Fruit fly (Drosophila melanogaster) whole organism, prepupa: ENCODE results near the gene Prps.

Experiments
- Blimp-1 ChIP-seq: fragments of 200-800 bp; sonication (Bioruptor generic); optimal IDR thresholded peaks from 3 replicates; lab custom pipeline; 2017; ENCODE audit warnings: missing biosample characterization, missing genetic modification characterization, mild to moderate bottlenecking, moderate library complexity, missing genetic modification reagents
- CG10631 ChIP-seq: fragments of 200-800 bp; sonication (Bioruptor generic); optimal IDR thresholded peaks from 2 replicates; lab custom pipeline; 2016; ENCODE audit warnings: missing biosample characterization, missing genetic modification characterization
- CG11294 ChIP-seq: fragments of 200-800 bp; sonication (Bioruptor generic); IDR thresholded peaks from 2 replicates; pipeline ENCODE4 v1.3.6; 2022; ENCODE audit warnings: missing biosample characterization, missing genetic modification characterization
- CG11902 ChIP-seq: fragments of 200-800 bp; sonication (Bioruptor generic); optimal IDR thresholded peaks from 3 replicates; lab custom pipeline; 2016; ENCODE audit warnings: missing biosample characterization, missing genetic modification characterization
- CG1621 ChIP-seq: fragments of 200-800 bp; sonication (Bioruptor generic); optimal IDR thresholded peaks from 3 replicates; lab custom pipeline; 2018; ENCODE audit warnings: missing biosample characterization, mild to moderate bottlenecking, missing genetic modification characterization
- CG3032 ChIP-seq: fragments of 200-800 bp; optimal IDR thresholded peaks from 2 replicates; lab custom pipeline; 2019; ENCODE audit warnings: missing biosample characterization, mild to moderate bottlenecking, missing genetic modification characterization, moderate library complexity
- CG31627 ChIP-seq: fragments of 200-800 bp; sonication (Bioruptor generic); optimal IDR thresholded peaks from 3 replicates; lab custom pipeline; 2016; ENCODE audit warnings: missing biosample characterization, missing genetic modification characterization
- CG32006 ChIP-seq: fragments of 200-800 bp; sonication (Bioruptor generic); optimal IDR thresholded peaks from 3 replicates; lab custom pipeline; 2017; ENCODE audit warnings: missing biosample characterization, mild to moderate bottlenecking, missing genetic modification characterization
- CG34406 ChIP-seq: fragments of 200-800 bp; sonication (Bioruptor generic); optimal IDR thresholded peaks from 3 replicates; lab custom pipeline; 2016; ENCODE audit warnings: missing biosample characterization, missing genetic modification characterization
- CG3919 ChIP-seq: fragments of 200-800 bp; sonication (Bioruptor generic); optimal IDR thresholded peaks from 3 replicates; lab custom pipeline; 2016; ENCODE audit warnings: missing biosample characterization, missing genetic modification characterization
- CG4318 ChIP-seq: fragments of 200-800 bp; sonication (Bioruptor generic); optimal IDR thresholded peaks from 3 replicates; lab custom pipeline; 2017; ENCODE audit warnings: missing biosample characterization, mild to moderate bottlenecking, missing genetic modification characterization
- CG6163 ChIP-seq: fragments of 200-800 bp; sonication (Bioruptor generic); IDR thresholded peaks from 3 replicates; pipeline ENCODE4 v1.3.6; 2022; ENCODE audit warnings: missing biosample characterization, missing genetic modification characterization
- CG6276 ChIP-seq: fragments of 200-800 bp; sonication (Bioruptor generic); optimal IDR thresholded peaks from 2 replicates; lab custom pipeline; 2017; ENCODE audit warnings: missing biosample characterization, mild to moderate bottlenecking, missing genetic modification characterization
- CG6808 ChIP-seq: fragments of 200-800 bp; sonication (Bioruptor generic); optimal IDR thresholded peaks from 3 replicates; lab custom pipeline; 2017; ENCODE audit warnings: missing biosample characterization, missing genetic modification characterization, mild to moderate bottlenecking, moderate library complexity, missing genetic modification reagents
- CG6854 ChIP-seq: fragments of 200-800 bp; sonication (Bioruptor generic); optimal IDR thresholded peaks from 2 replicates; lab custom pipeline; 2017; ENCODE audit warnings: missing biosample characterization, mild to moderate bottlenecking, missing genetic modification characterization
- CG7368 ChIP-seq: fragments of 200-800 bp; sonication (Bioruptor generic); optimal IDR thresholded peaks from 3 replicates; lab custom pipeline; 2016; ENCODE audit warnings: missing biosample characterization, missing genetic modification characterization
- CG8119 ChIP-seq: fragments of 200-800 bp; sonication (Bioruptor generic); IDR thresholded peaks from 3 replicates; pipeline ENCODE4 v1.3.6; 2022; ENCODE audit warnings: missing biosample characterization, missing genetic modification characterization
- CG8632 ChIP-seq: fragments of 200-800 bp; sonication (Bioruptor generic); optimal IDR thresholded peaks from 3 replicates; lab custom pipeline; 2016; ENCODE audit warnings: missing biosample characterization, missing genetic modification characterization
- CG9139 ChIP-seq: fragments of 200-800 bp; sonication (Bioruptor generic); optimal IDR thresholded peaks from 3 replicates; lab custom pipeline; 2017; ENCODE audit warnings: missing biosample characterization, mild to moderate bottlenecking, missing genetic modification characterization
- Eip75B ChIP-seq: fragments of 200-800 bp; sonication (Bioruptor generic); optimal IDR thresholded peaks from 3 replicates; lab custom pipeline; 2016; ENCODE audit warnings: missing biosample characterization, missing genetic modification characterization
- Eip78C ChIP-seq: fragments of 200-800 bp; sonication (Bioruptor generic); peaks from one replicate; lab custom pipeline; 2016; ENCODE audit warnings: missing biosample characterization, missing genetic modification characterization
- Eip93F ChIP-seq: fragments of 200-800 bp; sonication (Bioruptor generic); optimal IDR thresholded peaks from 2 replicates; lab custom pipeline; 2016; ENCODE audit warnings: missing biosample characterization, mild to moderate bottlenecking, missing genetic modification characterization
- Ets21C ChIP-seq: fragments of 200-800 bp; sonication (Bioruptor generic); optimal IDR thresholded peaks from 3 replicates; lab custom pipeline; 2016; ENCODE audit warnings: missing biosample characterization, missing genetic modification characterization
- Ets96B ChIP-seq: fragments of 200-800 bp; optimal IDR thresholded peaks from 2 replicates; lab custom pipeline; 2019; ENCODE audit warnings: missing biosample characterization, mild to moderate bottlenecking, missing genetic modification characterization, moderate library complexity
- Gug ChIP-seq: fragments of 200-800 bp; sonication (Bioruptor generic); IDR thresholded peaks from 2 replicates; pipeline ENCODE4 v1.3.6; 2022; ENCODE audit warnings: missing biosample characterization, missing genetic modification characterization
- Hr38 ChIP-seq: sonication (Bioruptor generic); optimal IDR thresholded peaks from 2 replicates; lab custom pipeline; 2016; ENCODE audit warnings: missing biosample characterization, missing genetic modification characterization
- Hr39 ChIP-seq: fragments of 200-800 bp; sonication (Bioruptor generic); optimal IDR thresholded peaks from 2 replicates; lab custom pipeline; 2016; ENCODE audit warnings: missing biosample characterization, missing genetic modification characterization
- Hr4 ChIP-seq: fragments of 200-800 bp; sonication (Bioruptor generic); optimal IDR thresholded peaks from 3 replicates; lab custom pipeline; 2016; ENCODE audit warnings: missing biosample characterization, missing genetic modification characterization
- Lpt ChIP-seq: fragments of 200-800 bp; sonication (Bioruptor generic); optimal IDR thresholded peaks from 3 replicates; lab custom pipeline; 2016; ENCODE audit warnings: missing biosample characterization, missing genetic modification characterization
- Met ChIP-seq: fragments of 200-800 bp; sonication (Bioruptor generic); optimal IDR thresholded peaks from 3 replicates; lab custom pipeline; 2016; ENCODE audit warnings: missing biosample characterization, missing genetic modification characterization
- OdsH ChIP-seq: fragments of 200-800 bp; sonication (Bioruptor generic); optimal IDR thresholded peaks from 3 replicates; lab custom pipeline; 2016; ENCODE audit warnings: missing biosample characterization, missing genetic modification characterization
- Smox ChIP-seq: fragments of 200-800 bp; sonication (Bioruptor generic); optimal IDR thresholded peaks from 3 replicates; lab custom pipeline; 2016; ENCODE audit warnings: missing biosample characterization, missing genetic modification characterization
- Sox102F ChIP-seq: fragments of 200-800 bp; sonication (Bioruptor generic); optimal IDR thresholded peaks from 2 replicates; lab custom pipeline; 2016; ENCODE audit warnings: missing biosample characterization, mild to moderate bottlenecking, missing genetic modification characterization
- Sox14 ChIP-seq: fragments of 200-800 bp; sonication (Bioruptor generic); optimal IDR thresholded peaks from 3 replicates; lab custom pipeline; 2016; ENCODE audit warnings: missing biosample characterization, missing genetic modification characterization
- achi ChIP-seq: fragments of 200-800 bp; sonication (Bioruptor generic); optimal IDR thresholded peaks from 3 replicates; lab custom pipeline; 2016; ENCODE audit warnings: missing biosample characterization, missing genetic modification characterization
- cyc ChIP-seq: fragments of 200-800 bp; sonication (Bioruptor generic); optimal IDR thresholded peaks from 3 replicates; lab custom pipeline; 2016; ENCODE audit warnings: missing biosample characterization, missing genetic modification characterization
- dac ChIP-seq: fragments of 200-800 bp; sonication (Bioruptor generic); optimal IDR thresholded peaks from 2 replicates; lab custom pipeline; 2017; ENCODE audit warnings: missing biosample characterization, mild to moderate bottlenecking, missing genetic modification characterization
- eg ChIP-seq: fragments of 200-800 bp; sonication (Bioruptor generic); IDR thresholded peaks from 3 replicates; pipeline ENCODE4 v1.3.6; 2022; ENCODE audit warnings: missing biosample characterization, missing genetic modification characterization
- esn ChIP-seq: fragments of 200-800 bp; sonication (Bioruptor generic); optimal IDR thresholded peaks from 2 replicates; lab custom pipeline; 2016; ENCODE audit warnings: missing biosample characterization, mild to moderate bottlenecking, missing genetic modification characterization, moderate library complexity
- fd59A ChIP-seq: fragments of 200-800 bp; sonication (Bioruptor generic); optimal IDR thresholded peaks from 2 replicates; lab custom pipeline; 2017; ENCODE audit warnings: missing biosample characterization, mild to moderate bottlenecking, missing genetic modification characterization, missing genetic modification reagents
- fd85E ChIP-seq: fragments of 200-800 bp; sonication (Bioruptor generic); optimal IDR thresholded peaks from 3 replicates; lab custom pipeline; 2016; ENCODE audit warnings: missing biosample characterization, missing genetic modification characterization
- lz ChIP-seq: fragments of 200-800 bp; sonication (Bioruptor generic); optimal IDR thresholded peaks from 3 replicates; lab custom pipeline; 2016; ENCODE audit warnings: missing biosample characterization, missing genetic modification characterization
- net ChIP-seq: fragments of 200-800 bp; sonication (Bioruptor generic); optimal IDR thresholded peaks from 3 replicates; lab custom pipeline; 2016; ENCODE audit warnings: missing biosample characterization, missing genetic modification characterization
- salr ChIP-seq, 2 experiments: fragments of 200-800 bp; sonication (Bioruptor generic); optimal IDR thresholded peaks; 3 replicates each; lab custom pipeline; 2016 to 2018; ENCODE audit warnings: missing biosample characterization in 2 of 2, missing genetic modification characterization in 2 of 2, mild to moderate bottlenecking in 1 of 2
- ss ChIP-seq, 2 experiments: fragments of 200-800 bp; sonication (Bioruptor generic); optimal IDR thresholded peaks; 2 replicates in 1 of 2; 3 replicates in 1 of 2; lab custom pipeline; 2017 to 2018; ENCODE audit warnings: mild to moderate bottlenecking in 2 of 2, missing biosample characterization in 2 of 2, missing genetic modification characterization in 2 of 2, moderate library complexity in 1 of 2
- svp ChIP-seq: fragments of 200-800 bp; sonication (Bioruptor generic); peaks from one replicate; lab custom pipeline; 2016; ENCODE audit warnings: missing biosample characterization, missing genetic modification characterization
- topi ChIP-seq: fragments of 200-800 bp; sonication (Bioruptor generic); optimal IDR thresholded peaks from 3 replicates; lab custom pipeline; 2016; ENCODE audit warnings: missing biosample characterization, missing genetic modification characterization
- vri ChIP-seq: fragments of 200-800 bp; sonication (Bioruptor generic); optimal IDR thresholded peaks from 3 replicates; lab custom pipeline; 2016; ENCODE audit warnings: missing biosample characterization, mild to moderate bottlenecking, missing genetic modification characterization

Prps gene

DNA sequence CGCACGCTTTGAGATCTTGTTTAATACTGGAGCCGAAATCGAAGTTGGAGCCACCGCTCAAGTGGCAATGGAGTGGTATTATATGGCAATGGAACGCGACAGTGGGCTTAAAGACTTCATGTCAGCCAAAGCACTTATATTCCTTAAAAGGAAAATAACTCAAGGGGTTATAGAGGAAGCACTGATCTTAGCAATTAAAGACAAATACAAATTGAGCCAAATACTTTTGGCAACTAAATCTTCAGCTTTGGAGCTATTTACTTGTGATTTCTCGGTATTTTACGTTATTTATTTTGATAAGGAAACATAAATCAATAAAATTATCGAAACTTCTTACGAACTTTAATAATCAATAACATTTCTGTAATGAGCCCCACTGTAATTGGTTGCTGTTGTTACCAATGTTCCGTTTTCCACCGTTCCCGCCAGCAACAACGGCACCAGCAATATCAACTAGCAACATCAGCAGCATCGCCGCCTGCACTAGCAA is 47.6 kb upstream of the Prps start (continued):
- TF ChIP-seq net (peak; percentile 89), CG34406 (GFP tag; lab: Kevin White, UChicago) (peak; percentile 87), CG31627 (GFP tag; lab: Kevin White, UChicago) (peak; percentile 81), lz (peak; percentile 93), Lpt (peak; percentile 98), Hr38 (GFP tag; lab: Kevin White, UChicago) (no peak), Gug (GFP tag; lab: Robert Waterston, UW) (peak; percentile 90), Blimp-1 (GFP tag; lab: Kevin White, UChicago) (peak; percentile 91), CG6854 (GFP tag; lab: Kevin White, UChicago) (peak; percentile 87), ss (GFP tag; optimal IDR thresholded peaks at IDR 0.05; lab: Kevin White, UChicago) (peak; percentile 74 to 93), CG6276 (GFP tag; lab: Kevin White, UChicago) (peak; percentile 96), CG11294 (GFP tag; lab: Robert Waterston, UW) (peak; percentile 90), svp (peak; percentile 93), fd85E (peak; percentile 87), vri (GFP tag; lab: Kevin White, UChicago) (no peak), Hr4 (peak; percentile 94)

DNA sequence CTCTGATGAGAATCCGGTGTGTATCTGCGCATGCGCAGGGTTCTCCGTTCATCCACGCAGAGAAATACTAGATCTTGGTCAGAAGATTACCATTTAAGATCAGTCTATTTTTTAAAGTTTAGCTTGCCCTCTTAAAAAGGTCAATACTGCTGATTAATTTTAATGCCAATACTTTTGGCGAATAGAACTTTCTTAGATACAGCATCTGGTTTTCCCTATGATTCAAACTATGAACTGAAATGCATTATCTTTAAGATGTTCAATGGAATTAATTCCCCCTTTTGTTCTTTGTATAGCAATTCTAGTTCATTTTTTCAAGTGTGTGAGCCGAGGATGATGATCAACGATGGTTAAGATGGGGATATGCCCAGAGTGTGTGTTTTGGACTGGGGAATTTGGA is 45.8 kb upstream of the Prps start:
- TF ChIP-seq fd59A (GFP tag; lab: Kevin White, UChicago) (peak; percentile 28), CG3032 (tag; lab: Kevin White, UChicago) (peak; percentile 83), CG6276 (GFP tag; lab: Kevin White, UChicago) (no peak), OdsH (GFP tag; lab: Kevin White, UChicago) (peak; percentile 15), esn (peak; percentile 67), Sox14 (GFP tag; lab: Kevin White, UChicago) (peak; percentile 60), CG8632 (GFP tag; lab: Kevin White, UChicago) (no peak), salr (GFP tag; optimal IDR thresholded peaks at IDR 0.05; lab: Kevin White, UChicago) (peak in 1 of 2 experiments; percentile 69), CG3919 (peak; percentile 73), achi (GFP tag; lab: Kevin White, UChicago) (peak; percentile 44), topi (GFP tag; lab: Kevin White, UChicago) (peak; percentile 73), dac (no peak), Eip75B (GFP tag; lab: Kevin White, UChicago) (peak; percentile 54), CG1621 (tag; lab: Kevin White, UChicago) (no peak), Hr38 (GFP tag; lab: Kevin White, UChicago) (no peak), eg (GFP tag; lab: Robert Waterston, UW) (peak; percentile 42; the same call in 2 of the 3 replicates), CG31627 (GFP tag; lab: Kevin White, UChicago) (peak; percentile 40), ss (GFP tag; optimal IDR thresholded peaks at IDR 0.05; lab: Kevin White, UChicago) (peak; percentile 33 to 37), cyc (peak; percentile 82), Eip93F (GFP tag; lab: Kevin White, UChicago) (no peak), Met (peak; percentile 69), svp (peak; percentile 76), net (peak; percentile 10), CG6854 (GFP tag; lab: Kevin White, UChicago) (no peak), CG11294 (GFP tag; lab: Robert Waterston, UW) (no peak), Eip78C (GFP tag; lab: Kevin White, UChicago) (peak; percentile 82), CG34406 (GFP tag; lab: Kevin White, UChicago) (no peak), Ets21C (peak; percentile 37), Ets96B (peak; percentile 76), CG8119 (GFP tag; lab: Robert Waterston, UW) (peak; percentile 57), Blimp-1 (GFP tag; lab: Kevin White, UChicago) (peak; percentile 55), CG32006 (GFP tag; lab: Kevin White, UChicago) (peak; percentile 47), lz (peak; percentile 66), CG7368 (GFP tag; lab: Kevin White, UChicago) (peak; percentile 43), CG9139 (GFP tag; lab: Kevin White, UChicago) (peak; percentile 22), CG6163 (peak; percentile 42; the same call in 1 of the 3 replicates), CG10631 (GFP tag; lab: Kevin White, UChicago) (peak; percentile 62), Gug (GFP tag; lab: Robert Waterston, UW) (no peak), Smox (peak; percentile 54), CG6808 (GFP tag; lab: Kevin White, UChicago) (peak; percentile 85), CG4318 (no peak), CG11902 (GFP tag; lab: Kevin White, UChicago) (peak; percentile 31), Hr39 (GFP tag; lab: Kevin White, UChicago) (peak; percentile 42), Sox102F (peak; percentile 55), Hr4 (no peak)
